Fruit fly (Drosophila melanogaster) whole organism, embryonic: ENCODE data around the gene CG6766.

Experiments used
- Atf6 ChIP-seq: fragments of 200-800 bp; sonication (Bioruptor generic); IDR thresholded peaks from 2 replicates; pipeline ENCODE4 v1.3.6; 2022; ENCODE audit warnings: missing biosample characterization, missing genetic modification characterization
- Bteb2 ChIP-seq: fragments of 200-800 bp; sonication (Bioruptor generic); optimal IDR thresholded peaks from 2 replicates; lab custom pipeline; 2016; ENCODE audit warnings: missing biosample characterization, missing genetic modification characterization
- C15 ChIP-seq: fragments of 200-800 bp; sonication (Bioruptor generic); IDR thresholded peaks from 3 replicates; pipeline ENCODE4 v1.3.6; 2022; ENCODE audit warnings: missing biosample characterization, missing genetic modification characterization
- CG11085 ChIP-seq: fragments of 200-800 bp; sonication (Bioruptor generic); IDR thresholded peaks from 2 replicates; pipeline ENCODE4 v1.3.6; 2022; ENCODE audit warnings: missing biosample characterization, missing genetic modification characterization
- CG11456 ChIP-seq: fragments of 200-800 bp; sonication (Bioruptor generic); IDR thresholded peaks from 3 replicates; pipeline ENCODE4 v1.3.6; 2022; ENCODE audit warnings: missing biosample characterization, missing genetic modification characterization
- CG12071 ChIP-seq: fragments of 200-800 bp; sonication (Bioruptor generic); optimal IDR thresholded peaks from 3 replicates; lab custom pipeline; 2018; ENCODE audit warnings: missing biosample characterization, mild to moderate bottlenecking, missing genetic modification characterization
- CG13123 ChIP-seq: fragments of 200-800 bp; sonication (Bioruptor generic); optimal IDR thresholded peaks from 2 replicates; lab custom pipeline; 2016; ENCODE audit warnings: missing biosample characterization, missing genetic modification characterization
- CG14667 ChIP-seq: fragments of 200-800 bp; sonication (Bioruptor generic); IDR thresholded peaks from 2 replicates; pipeline ENCODE4 v1.3.6; 2022; ENCODE audit warnings: missing biosample characterization, missing genetic modification characterization
- CG1647 ChIP-seq: fragments of 200-800 bp; sonication (Bioruptor generic); optimal IDR thresholded peaks from 3 replicates; lab custom pipeline; 2016; ENCODE audit warnings: missing biosample characterization, missing genetic modification characterization
- CG31388 ChIP-seq: fragments of 200-800 bp; sonication (Bioruptor generic); optimal IDR thresholded peaks from 2 replicates; lab custom pipeline; 2016; ENCODE audit warnings: missing biosample characterization, missing genetic modification characterization
- CG42726 ChIP-seq: fragments of 200-800 bp; sonication (Bioruptor generic); IDR thresholded peaks from 2 replicates; pipeline ENCODE4 v1.3.6; 2022; ENCODE audit warnings: missing biosample characterization, missing genetic modification characterization; ENCODE audit not compliant: partially characterized antibody
- CG4424 ChIP-seq: fragments of 200-800 bp; sonication (Bioruptor generic); optimal IDR thresholded peaks from 3 replicates; lab custom pipeline; 2016; ENCODE audit warnings: missing biosample characterization, missing genetic modification characterization
- CG5245 ChIP-seq: fragments of 200-800 bp; sonication (Bioruptor generic); optimal IDR thresholded peaks from 3 replicates; lab custom pipeline; 2016; ENCODE audit warnings: missing biosample characterization, missing genetic modification characterization
- CG6654 ChIP-seq: fragments of 200-800 bp; sonication (Bioruptor generic); optimal IDR thresholded peaks from 2 replicates; lab custom pipeline; 2017; ENCODE audit warnings: missing biosample characterization, mild to moderate bottlenecking, missing genetic modification characterization
- CG7271 ChIP-seq: fragments of 200-800 bp; sonication (Bioruptor generic); optimal IDR thresholded peaks from 2 replicates; lab custom pipeline; 2018; ENCODE audit warnings: missing biosample characterization, mild to moderate bottlenecking, missing genetic modification characterization, moderate library complexity
- CG8281 ChIP-seq: fragments of 200-800 bp; sonication (Bioruptor generic); optimal IDR thresholded peaks from 2 replicates; lab custom pipeline; 2018; ENCODE audit warnings: missing biosample characterization, mild to moderate bottlenecking, missing genetic modification characterization, moderate library complexity
- CG9609 ChIP-seq: fragments of 200-800 bp; sonication (Bioruptor generic); optimal IDR thresholded peaks from 3 replicates; lab custom pipeline; 2016; ENCODE audit warnings: missing biosample characterization, missing genetic modification characterization
- CG9727 ChIP-seq: fragments of 200-800 bp; sonication (Bioruptor generic); optimal IDR thresholded peaks from 3 replicates; lab custom pipeline; 2017; ENCODE audit warnings: missing biosample characterization, mild to moderate bottlenecking, missing genetic modification characterization
- D19B ChIP-seq: fragments of 200-800 bp; sonication (Bioruptor generic); optimal IDR thresholded peaks from 2 replicates; lab custom pipeline; 2017; ENCODE audit warnings: missing biosample characterization, mild to moderate bottlenecking, missing genetic modification characterization
- Dip2 ChIP-seq: fragments of 200-800 bp; sonication (Bioruptor generic); IDR thresholded peaks from 2 replicates; pipeline ENCODE4 v1.3.6; 2022; ENCODE audit warnings: missing biosample characterization, missing genetic modification characterization
- Doc2 ChIP-seq: fragments of 200-800 bp; sonication (Bioruptor generic); IDR thresholded peaks from 2 replicates; pipeline ENCODE4 v1.3.6; 2022; ENCODE audit warnings: missing biosample characterization, missing genetic modification characterization
- Elba2 ChIP-seq: fragments of 200-800 bp; sonication (Bioruptor generic); optimal IDR thresholded peaks from 3 replicates; lab custom pipeline; 2016; ENCODE audit warnings: missing biosample characterization, missing genetic modification characterization
- Gsc ChIP-seq: fragments of 200-800 bp; sonication (Bioruptor generic); IDR thresholded peaks from 2 replicates; pipeline ENCODE4 v1.3.6; 2022; ENCODE audit warnings: missing biosample characterization, missing genetic modification characterization
- HLH3B ChIP-seq: fragments of 200-800 bp; sonication (Bioruptor generic); IDR thresholded peaks from 2 replicates; pipeline ENCODE4 v1.3.6; 2022; ENCODE audit warnings: missing biosample characterization, missing genetic modification characterization
- HLH4C ChIP-seq: fragments of 200-800 bp; sonication (Bioruptor generic); IDR thresholded peaks from 3 replicates; pipeline ENCODE4 v1.3.6; 2022; ENCODE audit warnings: missing biosample characterization, missing genetic modification characterization; ENCODE audit not compliant: partially characterized antibody
- Hand ChIP-seq: fragments of 200-800 bp; sonication (Bioruptor generic); optimal IDR thresholded peaks from 2 replicates; lab custom pipeline; 2017; ENCODE audit warnings: mild to moderate bottlenecking, missing biosample characterization, missing genetic modification reagents, missing genetic modification characterization
- Kr ChIP-seq: fragments of 200-800 bp; sonication (Bioruptor generic); optimal IDR thresholded peaks from 2 replicates; lab custom pipeline; 2017; ENCODE audit warnings: missing biosample characterization, mild to moderate bottlenecking, missing genetic modification characterization
- Lpt ChIP-seq: fragments of >200 bp; optimal IDR thresholded peaks from 2 replicates; lab custom pipeline; 2018; ENCODE audit warnings: missing biosample characterization, missing genetic modification characterization
- MESR4 ChIP-seq: fragments of 200-800 bp; sonication (Bioruptor generic); optimal IDR thresholded peaks from 2 replicates; lab custom pipeline; 2018; ENCODE audit warnings: missing biosample characterization, mild to moderate bottlenecking, missing genetic modification characterization, moderate library complexity
- NK7.1 ChIP-seq: fragments of 200-800 bp; sonication (Bioruptor generic); optimal IDR thresholded peaks from 3 replicates; lab custom pipeline; 2016; ENCODE audit warnings: missing biosample characterization, missing genetic modification characterization
- Nf-YB ChIP-seq: fragments of 200-800 bp; sonication (Bioruptor generic); optimal IDR thresholded peaks from 3 replicates; lab custom pipeline; 2019; ENCODE audit warnings: missing biosample characterization, mild to moderate bottlenecking, missing genetic modification characterization, moderate library complexity
- Pdp1 ChIP-seq, 2 experiments: fragments of 200-800 bp; sonication (Bioruptor generic); optimal IDR thresholded peaks; 3 replicates each; lab custom pipeline; 2016; ENCODE audit warnings: missing biosample characterization in 2 of 2, missing genetic modification characterization in 2 of 2, mild to moderate bottlenecking in 1 of 2, moderate library complexity in 1 of 2
- amos ChIP-seq: fragments of 200-800 bp; sonication (Bioruptor generic); IDR thresholded peaks from 2 replicates; pipeline ENCODE4 v1.3.6; 2022; ENCODE audit warnings: missing biosample characterization, missing genetic modification characterization; ENCODE audit not compliant: partially characterized antibody
- aop ChIP-seq: fragments of 200-800 bp; sonication (Bioruptor generic); IDR thresholded peaks from 2 replicates; pipeline ENCODE4 v1.3.6; 2022; ENCODE audit warnings: missing biosample characterization, missing genetic modification characterization
- ase ChIP-seq: fragments of 200-800 bp; sonication (Bioruptor generic); IDR thresholded peaks from 3 replicates; pipeline ENCODE4 v1.3.6; 2022; ENCODE audit warnings: missing biosample characterization, missing genetic modification characterization
- cad ChIP-seq: fragments of >200 bp; optimal IDR thresholded peaks from 2 replicates; lab custom pipeline; 2017; ENCODE audit warnings: missing biosample characterization, missing genetic modification characterization
- chn ChIP-seq: fragments of 200-800 bp; sonication (Bioruptor generic); optimal IDR thresholded peaks from 2 replicates; lab custom pipeline; 2016; ENCODE audit warnings: missing biosample characterization, missing genetic modification characterization
- dan ChIP-seq: fragments of 200-800 bp; sonication (Bioruptor generic); IDR thresholded peaks from 2 replicates; pipeline ENCODE4 v1.3.6; 2022; ENCODE audit warnings: missing biosample characterization, missing genetic modification characterization
- esg ChIP-seq: fragments of 200-800 bp; sonication (Bioruptor generic); conservative IDR thresholded peaks from 2 replicates; pipeline ENCODE4 v1.3.6; 2022; ENCODE audit warnings: missing biosample characterization, missing genetic modification characterization
- gcm2 ChIP-seq: fragments of 200-800 bp; sonication (Bioruptor generic); optimal IDR thresholded peaks from 2 replicates; lab custom pipeline; 2016; ENCODE audit warnings: missing biosample characterization, missing genetic modification characterization
- insv ChIP-seq, 2 experiments: fragments of 200-800 bp; sonication (Bioruptor generic); optimal IDR thresholded peaks; 3 replicates each; lab custom pipeline; 2016 to 2018; ENCODE audit warnings: missing biosample characterization in 2 of 2, missing genetic modification characterization in 2 of 2
- nerfin-1 ChIP-seq: fragments of 200-800 bp; sonication (Bioruptor generic); optimal IDR thresholded peaks from 3 replicates; lab custom pipeline; 2019; ENCODE audit warnings: missing biosample characterization, mild to moderate bottlenecking, missing genetic modification characterization, moderate library complexity
- onecut ChIP-seq: fragments of 200-800 bp; sonication (Bioruptor generic); IDR thresholded peaks from 2 replicates; pipeline ENCODE4 v1.3.6; 2022; ENCODE audit warnings: missing biosample characterization, missing genetic modification characterization
- org-1 ChIP-seq: fragments of 200-800 bp; sonication (Bioruptor generic); optimal IDR thresholded peaks from 2 replicates; lab custom pipeline; 2017; ENCODE audit warnings: missing biosample characterization, missing genetic modification characterization
- otp ChIP-seq: fragments of 200-800 bp; sonication (Bioruptor generic); IDR thresholded peaks from 3 replicates; pipeline ENCODE4, ENCODE4 v1.3.6; 2022; ENCODE audit warnings: missing biosample characterization, missing genetic modification characterization
- pb ChIP-seq: fragments of 200-800 bp; sonication (Bioruptor generic); optimal IDR thresholded peaks from 3 replicates; lab custom pipeline; 2016; ENCODE audit warnings: missing biosample characterization, missing genetic modification characterization
- pum ChIP-seq: fragments of 200-800 bp; sonication (Bioruptor generic); optimal IDR thresholded peaks from 2 replicates; lab custom pipeline; 2016; ENCODE audit warnings: missing biosample characterization, missing genetic modification characterization
- sd ChIP-seq: fragments of 200-800 bp; sonication (Bioruptor generic); optimal IDR thresholded peaks from 3 replicates; lab custom pipeline; 2018; ENCODE audit warnings: missing biosample characterization, mild to moderate bottlenecking, missing genetic modification characterization, moderate library complexity
- tgo ChIP-seq: fragments of 200-800 bp; sonication (Bioruptor generic); IDR thresholded peaks from 3 replicates; pipeline ENCODE4 v1.3.6; 2022; ENCODE audit warnings: missing biosample characterization, missing genetic modification characterization
- tup ChIP-seq: fragments of 200-800 bp; sonication (Bioruptor generic); optimal IDR thresholded peaks from 2 replicates; lab custom pipeline; 2016; ENCODE audit warnings: missing biosample characterization, mild to moderate bottlenecking, missing genetic modification characterization, moderate library complexity

The CG6766 gene

DNA sequence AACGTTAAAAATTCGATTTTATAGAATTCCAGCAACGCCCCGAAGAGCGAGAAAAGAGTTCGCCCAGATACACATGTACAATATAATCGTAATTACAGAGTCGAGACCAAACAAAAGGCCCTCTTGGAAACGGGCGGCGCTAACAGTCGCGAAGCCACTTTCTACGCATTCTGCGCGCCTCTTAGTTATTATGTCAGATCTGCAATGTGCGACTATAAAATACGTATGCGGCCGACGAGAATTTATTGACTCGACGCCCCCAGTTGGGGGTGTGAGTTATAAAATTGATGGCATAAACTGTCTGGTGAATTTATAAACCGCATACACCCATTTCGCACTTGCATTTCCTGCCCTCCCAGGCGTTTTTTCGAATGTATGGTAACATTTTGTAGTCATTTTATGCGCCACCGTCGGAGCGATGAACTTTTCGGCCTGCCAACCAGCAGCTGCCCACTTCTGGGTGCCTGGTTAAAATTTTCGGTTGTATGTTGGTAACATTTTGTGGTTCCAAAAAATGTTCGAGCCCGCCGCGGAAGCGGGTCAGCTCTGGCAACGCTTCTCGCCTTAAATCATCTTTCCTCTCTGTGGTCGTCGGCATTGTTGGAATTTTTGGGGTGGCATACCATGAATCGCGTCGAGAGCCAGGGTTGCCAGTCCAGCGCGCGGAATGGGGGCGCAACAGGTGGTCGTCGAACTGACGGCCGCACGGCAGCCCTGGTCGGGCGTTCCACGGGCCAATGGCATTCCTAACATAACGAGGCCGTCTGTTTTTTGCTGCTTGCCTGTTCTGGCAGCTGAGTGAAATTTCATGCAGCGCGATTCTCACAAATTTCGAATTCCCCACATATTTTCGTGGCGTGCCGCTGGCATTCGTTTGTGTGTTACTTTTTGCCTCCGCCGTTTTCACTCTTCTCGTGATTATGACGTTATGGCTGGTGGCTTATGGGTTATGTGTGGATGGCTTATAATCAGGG is 28.5 kb downstream of the CG6766 start (continued):
- TF ChIP-seq CG9609 (peak; percentile 69), CG14667 (GFP tag; lab: Robert Waterston, UW) (no peak), tup (peak; percentile 24), CG4424 (peak; percentile 70), gcm2 (GFP tag; lab: Kevin White, UChicago) (peak; percentile 48), amos (GFP tag; lab: Robert Waterston, UW) (no peak), Atf6 (no peak), Elba2 (no peak), Kr (peak; percentile 92), CG13123 (no peak), CG1647 (peak; percentile 47), CG9727 (peak; percentile 62), Dip2 (GFP tag; lab: Robert Waterston, UW) (no peak), esg (no peak), CG5245 (peak; percentile 84), MESR4 (GFP tag; lab: Kevin White, UChicago) (peak; percentile 4), CG8281 (tag; lab: Kevin White, UChicago) (peak; percentile 26), Pdp1 (GFP tag; optimal IDR thresholded peaks at IDR 0.05; lab: Kevin White, UChicago) (peak; percentile 72 to 94), pb (peak; percentile 78), CG12071 (GFP tag; lab: Kevin White, UChicago) (peak; percentile 75), CG31388 (GFP tag; lab: Kevin White, UChicago) (peak; percentile 26), chn (peak; percentile 78), CG11085 (GFP tag; lab: Robert Waterston, UW) (no peak), onecut (GFP tag; lab: Robert Waterston, UW) (peak; percentile 84), nerfin-1 (tag; lab: Kevin White, UChicago) (peak; percentile 100), HLH4C (GFP tag; lab: Robert Waterston, UW) (no peak), D19B (GFP tag; lab: Kevin White, UChicago) (peak; percentile 66), Bteb2 (GFP tag; lab: Kevin White, UChicago) (peak; percentile 0), Hand (GFP tag; lab: Kevin White, UChicago) (peak; percentile 69), CG6654 (GFP tag; lab: Kevin White, UChicago) (no peak), insv (GFP tag; optimal IDR thresholded peaks at IDR 0.05; lab: Kevin White, UChicago) (peak in 1 of 2 experiments; percentile 60), CG42726 (GFP tag; lab: Robert Waterston, UW) (no peak), org-1 (GFP tag; lab: Kevin White, UChicago) (peak; percentile 50), tgo (GFP tag; lab: Robert Waterston, UW) (no peak), Doc2 (no peak), Gsc (GFP tag; lab: Robert Waterston, UW) (no peak), Nf-YB (GFP tag; lab: Kevin White, UChicago) (peak; percentile 88), C15 (no peak), ase (no peak), cad (GFP tag; lab: Kevin White, UChicago) (peak; percentile 77), CG11456 (GFP tag; lab: Robert Waterston, UW) (no peak), pum (GFP tag; lab: Kevin White, UChicago) (peak; percentile 59), aop (GFP tag; lab: Robert Waterston, UW) (no peak), Lpt (GFP tag; lab: Kevin White, UChicago) (no peak), dan (GFP tag; lab: Robert Waterston, UW) (no peak), NK7.1 (GFP tag; lab: Kevin White, UChicago) (peak; percentile 68), otp (GFP tag; lab: Robert Waterston, UW) (no peak), CG7271 (tag; lab: Kevin White, UChicago) (peak; percentile 30), sd (peak; percentile 100), HLH3B (GFP tag; lab: Robert Waterston, UW) (no peak)
